Worm (Caenorhabditis elegans): ENCODE measurements around the gene srx-22.

The srx-22 gene

ce11 chrV:723895-724352 lies 44.2 kb downstream of the srx-22 start, which contains the start of gene fbxb-72 (continued):
- TF ChIP-seq ceh-32 (tag; optimal IDR thresholded peaks at IDR 0.05; ENCODE audit: poor library complexity) (no peak), mxl-3 (GFP tag; optimal IDR thresholded peaks at IDR 0.05) (peak; percentile 42), Y105C5A.15 (GFP tag; IDR thresholded peaks at IDR 0.05) (peak; percentile 8; the same call in 1 of the 2 replicates), lin-13 (GFP tag; optimal IDR thresholded peaks at IDR 0.05) (peak; percentile 14), zag-1 (tag; optimal IDR thresholded peaks at IDR 0.05) (no peak), egl-43 (GFP tag; IDR thresholded peaks at IDR 0.05) (no peak), spr-3 (GFP tag; optimal IDR thresholded peaks at IDR 0.05) (peak; percentile 22), R02D3.7 (tag; optimal IDR thresholded peaks at IDR 0.05) (no peak)

DNA sequence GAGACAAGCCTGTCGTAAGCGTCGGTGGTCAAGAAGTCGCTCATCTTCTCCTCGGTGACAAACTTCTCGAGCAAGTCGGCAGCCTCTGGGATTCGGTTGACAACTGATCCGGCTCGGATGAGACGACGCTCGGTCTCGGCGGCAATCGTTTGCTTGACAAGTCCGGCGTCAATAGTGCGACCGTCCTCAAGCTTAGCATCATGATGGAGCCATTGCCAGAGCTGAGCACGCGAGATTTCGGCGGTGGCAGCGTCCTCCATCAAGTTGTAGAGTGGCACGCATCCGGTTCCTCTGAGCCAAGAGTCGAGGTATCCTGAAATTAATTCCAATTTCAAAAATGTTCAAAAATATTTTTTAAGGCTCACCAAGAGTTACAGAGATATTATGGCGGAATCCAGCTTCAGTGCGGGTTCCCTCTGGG lies 44.7 kb downstream of the srx-22 start:
- TF ChIP-seq aha-1 (tag) (peak; percentile 92), lim-7 (GFP tag; IDR thresholded peaks at IDR 0.05) (0 out of 2 replicates have a peak, but pooled peaks have one; percentile 26), lsy-2 (tag; optimal IDR thresholded peaks at IDR 0.05) (peak in 1 of 2 experiments; percentile 11), set-16 (GFP tag; IDR thresholded peaks at IDR 0.05) (peak; percentile 87), dve-1 (tag; optimal IDR thresholded peaks at IDR 0.05; ENCODE audit: insufficient read depth) (no peak), nhr-28 (tag; optimal IDR thresholded peaks at IDR 0.05) (no peak), lin-1 (GFP tag; IDR thresholded peaks at IDR 0.05) (no peak), dmd-9 (GFP tag; IDR thresholded peaks at IDR 0.05) (0 out of 2 replicates have a peak, but pooled peaks have one; percentile 31)

DNA sequence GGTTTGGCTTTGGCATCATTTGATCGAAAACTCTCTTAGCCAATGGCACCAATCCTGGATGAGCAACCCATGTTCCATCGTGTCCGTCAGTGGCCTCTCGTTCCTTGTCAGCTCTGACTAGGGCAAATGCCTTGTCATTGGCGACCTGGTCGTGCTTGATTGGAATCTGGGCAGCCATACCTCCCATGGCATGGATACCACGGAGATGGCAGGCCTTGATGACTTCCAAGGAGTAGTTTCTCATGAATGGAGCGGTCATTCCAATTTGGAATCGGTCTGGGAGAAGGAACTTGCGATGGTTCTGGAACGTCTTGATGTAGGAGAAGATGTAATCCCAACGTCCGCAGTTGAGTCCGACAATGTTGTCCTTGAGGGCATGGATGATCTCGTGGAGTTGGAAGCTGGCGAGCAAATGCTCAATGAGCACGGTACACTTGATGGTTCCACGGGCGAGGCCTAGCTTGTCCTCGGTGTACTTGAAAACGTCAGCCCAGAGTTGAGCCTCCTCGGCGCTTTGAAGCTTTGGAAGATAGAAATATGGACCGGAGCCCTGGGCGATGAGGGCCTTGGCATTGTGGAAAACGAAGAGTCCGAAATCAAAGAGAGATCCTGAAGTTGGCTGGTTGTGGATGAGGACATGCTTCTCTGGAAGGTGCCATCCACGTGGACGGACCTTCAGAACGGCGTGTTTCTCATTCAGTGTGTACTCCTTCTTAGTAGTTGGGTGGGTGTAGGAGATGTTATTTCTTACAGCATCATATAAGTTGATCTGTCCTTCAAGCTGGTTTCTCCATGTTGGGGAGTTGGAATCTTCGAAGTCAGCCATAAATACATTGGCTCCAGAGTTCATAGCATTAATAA lies 45.4 kb downstream of the srx-22 start:
- TF ChIP-seq aha-1 (tag) (peak; percentile 81), lin-1 (GFP tag; IDR thresholded peaks at IDR 0.05) (no peak), ceh-32 (tag; optimal IDR thresholded peaks at IDR 0.05; ENCODE audit: poor library complexity) (no peak), lin-38 (GFP tag; IDR thresholded peaks at IDR 0.05) (no peak), ceh-62 (tag; optimal IDR thresholded peaks at IDR 0.05) (no peak), spr-3 (GFP tag; optimal IDR thresholded peaks at IDR 0.05) (no peak), hlh-30 (tag; optimal IDR thresholded peaks at IDR 0.05; ENCODE audit: insufficient read depth) (peak; percentile 3), mdl-1 (tag; optimal IDR thresholded peaks at IDR 0.05) (peak in 1 of 2 experiments; percentile 4), daf-8 (GFP tag; IDR thresholded peaks at IDR 0.05) (no peak), ceh-44 (GFP tag; IDR thresholded peaks at IDR 0.05) (no peak), R02D3.7 (tag; optimal IDR thresholded peaks at IDR 0.05) (no peak), lsy-2 (tag; optimal IDR thresholded peaks at IDR 0.05) (peak in 1 of 2 experiments; percentile 20), D1046.2 (GFP tag; IDR thresholded peaks at IDR 0.05) (no peak), nhr-48 (tag; optimal IDR thresholded peaks at IDR 0.05) (no peak), nhr-28 (tag; optimal IDR thresholded peaks at IDR 0.05) (no peak), lin-15B (tag; optimal IDR thresholded peaks at IDR 0.05) (no peak), ztf-7 (tag; optimal IDR thresholded peaks at IDR 0.05) (no peak), nhr-11 (tag; optimal IDR thresholded peaks at IDR 0.05) (no peak), nhr-10 (tag; optimal IDR thresholded peaks at IDR 0.05) (no peak), ztf-11 (tag; optimal IDR thresholded peaks at IDR 0.05) (no peak), F49E8.2 (tag; optimal IDR thresholded peaks at IDR 0.05; ENCODE audit: borderline replicate concordance) (no peak), zag-1 (tag; optimal IDR thresholded peaks at IDR 0.05) (no peak), lim-7 (GFP tag; IDR thresholded peaks at IDR 0.05) (no peak), Y5F2A.4 (GFP tag; optimal IDR thresholded peaks at IDR 0.05) (no peak), cey-2 (tag; optimal IDR thresholded peaks at IDR 0.05; ENCODE audit: borderline replicate concordance, insufficient read depth) (no peak), dmd-6 (GFP tag; IDR thresholded peaks at IDR 0.05) (no peak), lin-29 (GFP tag; IDR thresholded peaks at IDR 0.05) (no peak), nhr-237 (tag; optimal IDR thresholded peaks at IDR 0.05) (no peak), fkh-10 (GFP tag; optimal IDR thresholded peaks at IDR 0.05) (no peak), madf-9 (GFP tag; conservative IDR thresholded peaks at IDR 0.05) (no peak), madf-5 (GFP tag; IDR thresholded peaks at IDR 0.05) (no peak), rbr-2 (tag; optimal IDR thresholded peaks at IDR 0.05) (no peak), zip-11 (GFP tag; IDR thresholded peaks at IDR 0.05) (no peak), dpl-1 (GFP tag; optimal IDR thresholded peaks at IDR 0.05) (no peak), nhr-41 (GFP tag; IDR thresholded peaks at IDR 0.05) (no peak), saeg-2 (GFP tag; IDR thresholded peaks at IDR 0.05) (no peak), lin-13 (GFP tag; optimal IDR thresholded peaks at IDR 0.05) (no peak), zfp-3 (GFP tag; conservative IDR thresholded peaks at IDR 0.05) (no peak; the same call in 1 of the 2 replicates)
